Fruit fly (Drosophila melanogaster) Kc167 (cell line): ENCODE data around the gene CG17237.

ENCODE experiments used
- Sin3A ChIP-seq: fragments of >200 bp; optimal IDR thresholded peaks from 2 replicates; lab custom pipeline; 2018; ENCODE audit warnings: missing external identifiers
- psq ChIP-seq: fragments of >200 bp; optimal IDR thresholded peaks from 2 replicates; lab custom pipeline; 2017; ENCODE audit warnings: missing external identifiers
- ttk ChIP-seq: sonication (Bioruptor generic); optimal IDR thresholded peaks from 2 replicates; lab custom pipeline; 2017; ENCODE audit warnings: missing external identifiers

DNA sequence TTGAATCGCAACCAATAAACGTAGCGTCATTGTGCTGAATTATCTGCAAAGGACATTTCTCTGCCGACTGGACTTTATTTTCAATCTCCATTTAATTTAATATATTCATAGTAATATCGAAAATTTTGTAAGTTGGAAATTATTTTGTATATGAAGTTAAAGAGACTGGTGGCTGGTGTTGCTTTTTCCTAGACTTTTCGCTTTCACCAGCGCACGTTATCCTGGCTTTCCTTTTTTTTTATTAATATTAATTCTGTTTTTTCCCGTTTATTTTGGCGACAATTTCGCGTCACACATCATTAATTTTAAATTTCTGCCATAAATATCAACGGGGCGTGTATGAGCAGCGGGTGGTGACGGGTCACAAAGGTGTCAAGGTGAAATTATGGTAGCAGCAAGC, 24.0 kb downstream of the CG17237 start, which contains the start of gene CG34049:
- no peak for TF ChIP-seq psq
- no peak for TF ChIP-seq ttk (lab: Kevin White, UChicago)
- TF ChIP-seq Sin3A: no peak
